Worm (Caenorhabditis elegans): ENCODE data around the gene hid-1.
A peak's percentile ranks its signal among the peaks of the same experiment; 100 is the strongest.

- TF ChIP-seq W03F9.2 (tag; optimal IDR thresholded peaks at IDR 0.05) (no peak), him-1 (tag; optimal IDR thresholded peaks at IDR 0.05) (peak; percentile 45), dao-5 (tag; optimal IDR thresholded peaks at IDR 0.05) (peak; percentile 12)
Measured at ce11 chrX:2527877-2528276, 39.0 kb downstream of the hid-1 start.
